Worm (Caenorhabditis elegans) whole organism, L4/young adult: ENCODE data around the gene fbxb-34.

Experiments used
- W03F9.2 ChIP-seq: fragments of 150-350 bp; optimal IDR thresholded peaks from 2 replicates; lab custom pipeline; 2014; ENCODE audit warnings: missing biosample characterization, missing genetic modification characterization
- dao-5 ChIP-seq: sonication (generic microtip); optimal IDR thresholded peaks from 2 replicates; lab custom pipeline; 2016; ENCODE audit warnings: missing genotype, missing genetic modification characterization, moderate library complexity, missing compliant biosample characterization
- him-1 ChIP-seq: sonication (generic microtip); optimal IDR thresholded peaks from 2 replicates; lab custom pipeline; 2016; ENCODE audit warnings: missing genotype, missing genetic modification reagents, missing genetic modification characterization, missing compliant biosample characterization

ce11 chrII:542416-542815 lies 45.2 kb upstream of the fbxb-34 start:
- TF ChIP-seq him-1 (tag; lab: Kevin White, UChicago) (no peak), dao-5 (no peak), W03F9.2 (no peak)
